Fruit fly (Drosophila melanogaster): Measurements from ENCODE around the gene CG32532.

The CG32532 gene

dm6 chrX:19522597-19522996, 24.7 kb downstream of the CG32532 start (continued):
- TF ChIP-seq cg (GFP tag; optimal IDR thresholded peaks at IDR 0.05) (peak; percentile 97), ash1 (GFP tag; optimal IDR thresholded peaks at IDR 0.05) (no peak), pzg (GFP tag; optimal IDR thresholded peaks at IDR 0.05) (peak; percentile 21), MBD-R2 (GFP tag; IDR thresholded peaks at IDR 0.05) (peak; percentile 28; the same call in 1 of the 2 replicates), YL-1 (GFP tag; optimal IDR thresholded peaks at IDR 0.05) (peak; percentile 54), Pdp1 (GFP tag; optimal IDR thresholded peaks at IDR 0.05) (peak in 1 of 2 experiments; percentile 4), CG6272 (GFP tag; IDR thresholded peaks at IDR 0.05) (0 out of 2 replicates have a peak, but pooled peaks have one; percentile 20), CG4617 (GFP tag; optimal IDR thresholded peaks at IDR 0.05; ENCODE audit: borderline replicate concordance) (peak; percentile 40), chinmo (GFP tag; IDR thresholded peaks at IDR 0.05; ENCODE audit: partially characterized antibody) (peak; percentile 67; the same call in 1 of the 4 replicates), Trl (optimal IDR thresholded peaks at IDR 0.05) (no peak), Trl (GFP tag; optimal IDR thresholded peaks at IDR 0.05) (no peak), CG34422 (GFP tag; IDR thresholded peaks at IDR 0.05) (peak; percentile 48; the same call in 1 of the 3 replicates)

- TF ChIP-seq CG32772 (GFP tag; IDR thresholded peaks at IDR 0.05), result no peak
- peak; percentile 8 for TF ChIP-seq CG3995 (GFP tag; optimal IDR thresholded peaks at IDR 0.05)
- 0 out of 2 replicates have a peak, but pooled peaks have one; percentile 17 for TF ChIP-seq NFAT (GFP tag; IDR thresholded peaks at IDR 0.05)
- peak; percentile 7 for TF ChIP-seq CG17802 (tag; optimal IDR thresholded peaks at IDR 0.05)
- peak; percentile 34; the same call in 1 of the 3 replicates for TF ChIP-seq Opbp (GFP tag; IDR thresholded peaks at IDR 0.05; ENCODE audit: partially characterized antibody)
- TF ChIP-seq lilli (GFP tag; optimal IDR thresholded peaks at IDR 0.05), result peak; percentile 15
- no peak for TF ChIP-seq CG11247 (GFP tag; IDR thresholded peaks at IDR 0.05)
- peak; percentile 13 for TF ChIP-seq mirr (GFP tag; optimal IDR thresholded peaks at IDR 0.05)
- peak; percentile 62 for TF ChIP-seq nmo (GFP tag; optimal IDR thresholded peaks at IDR 0.05)
- no peak for TF ChIP-seq HLHmδ (GFP tag; optimal IDR thresholded peaks at IDR 0.05)
- TF ChIP-seq Abd-B (GFP tag; optimal IDR thresholded peaks at IDR 0.05), result no peak
- TF ChIP-seq CG14050 (GFP tag; IDR thresholded peaks at IDR 0.05), result no peak
- no peak for TF ChIP-seq TFAM (GFP tag; optimal IDR thresholded peaks at IDR 0.05)
- peak; percentile 10 for TF ChIP-seq Antp (GFP tag; optimal IDR thresholded peaks at IDR 0.05)
- TF ChIP-seq vfl (GFP tag; optimal IDR thresholded peaks at IDR 0.05), result no peak
- TF ChIP-seq nerfin-1 (tag; optimal IDR thresholded peaks at IDR 0.05), result peak; percentile 14
- no peak for TF ChIP-seq sqz (GFP tag; optimal IDR thresholded peaks at IDR 0.05)
- peak; percentile 33 for TF ChIP-seq CG17829 (tag; optimal IDR thresholded peaks at IDR 0.05)
- peak; percentile 48 for TF ChIP-seq CG9817 (tag; optimal IDR thresholded peaks at IDR 0.05)
- peak; percentile 73 for TF ChIP-seq CG13287 (GFP tag; IDR thresholded peaks at IDR 0.05; ENCODE audit: partially characterized antibody)
- TF ChIP-seq Ssrp (tag; optimal IDR thresholded peaks at IDR 0.05), result no peak
- TF ChIP-seq CG2116 (GFP tag; optimal IDR thresholded peaks at IDR 0.05), result peak; percentile 98
- TF ChIP-seq CHES-1-like (GFP tag; optimal IDR thresholded peaks at IDR 0.05), result peak; percentile 24
- TF ChIP-seq Dll (GFP tag; IDR thresholded peaks at IDR 0.05; ENCODE audit: partially characterized antibody), result peak; percentile 77
- TF ChIP-seq CG10543 (GFP tag; optimal IDR thresholded peaks at IDR 0.05), result peak; percentile 31
- peak; percentile 99 for TF ChIP-seq Sin3A (optimal IDR thresholded peaks at IDR 0.05)
- TF ChIP-seq prd (optimal IDR thresholded peaks at IDR 0.05), result no peak
- TF ChIP-seq prd (GFP tag; IDR thresholded peaks at IDR 0.05), result peak; percentile 52
- peak; percentile 58 for TF ChIP-seq MBD-R2 (GFP tag; IDR thresholded peaks at IDR 0.05)
- TF ChIP-seq CG2712 (tag; optimal IDR thresholded peaks at IDR 0.05), result peak; percentile 38
- peak; percentile 90 for TF ChIP-seq CTCF (GFP tag; optimal IDR thresholded peaks at IDR 0.05)
- TF ChIP-seq gro (GFP tag; optimal IDR thresholded peaks at IDR 0.05), result no peak
- no peak for TF ChIP-seq CG16779 (GFP tag; IDR thresholded peaks at IDR 0.05)
- TF ChIP-seq CG5953 (GFP tag; IDR thresholded peaks at IDR 0.05), result no peak
- peak; percentile 4 for TF ChIP-seq CG15601 (tag; optimal IDR thresholded peaks at IDR 0.05)
- TF ChIP-seq Pdp1 (GFP tag; optimal IDR thresholded peaks at IDR 0.05), result peak in 1 of 2 experiments; percentile 36
- no peak for TF ChIP-seq oc (tag; optimal IDR thresholded peaks at IDR 0.05)
- no peak for TF ChIP-seq CG2875 (GFP tag; optimal IDR thresholded peaks at IDR 0.05)
- TF ChIP-seq tll (GFP tag; optimal IDR thresholded peaks at IDR 0.05), result peak in 1 of 2 experiments; percentile 61
Measured at dm6 chrX:19521753-19522383, 25.4 kb downstream of the CG32532 start, which contains the start of the genes Idh3a and CoRest. Gene Idh3a, minus strand, starts transcription at chrX:19521810. Gene CoRest, plus strand, starts transcription at chrX:19521929.

Data from whole organism, embryonic.